Worm (Caenorhabditis elegans) whole organism, L1 larva: Measurements from ENCODE around the gene inx-8.

Experiments used
- C16A3.4 ChIP-seq: fragments of 150-350 bp; optimal IDR thresholded peaks from 2 replicates; lab custom pipeline; 2014; ENCODE audit warnings: missing biosample characterization, missing genetic modification characterization
- C34B4.2 ChIP-seq: sonication (generic microtip); optimal IDR thresholded peaks from 2 replicates; lab custom pipeline; 2017; ENCODE audit warnings: mild to moderate bottlenecking, missing genetic modification characterization, missing compliant biosample characterization
- F16B12.6 ChIP-seq: fragments of 150-350 bp; optimal IDR thresholded peaks from 2 replicates; lab custom pipeline; 2014; ENCODE audit warnings: missing biosample characterization, missing genetic modification characterization
- alr-1 ChIP-seq: fragments of 200-800 bp; sonication (Bioruptor generic); optimal IDR thresholded peaks from 2 replicates; lab custom pipeline; 2018; ENCODE audit warnings: borderline replicate concordance, mild to moderate bottlenecking, missing genetic modification characterization, missing compliant biosample characterization
- aly-2 ChIP-seq: fragments of 150-350 bp; optimal IDR thresholded peaks from 2 replicates; lab custom pipeline; 2014; ENCODE audit warnings: missing biosample characterization, missing genetic modification characterization
- blmp-1 ChIP-seq: fragments of 150-350 bp; optimal IDR thresholded peaks from 2 replicates; lab custom pipeline; 2014; ENCODE audit warnings: missing biosample characterization, missing genetic modification characterization
- ceh-63 ChIP-seq: fragments of 200-800 bp; sonication (Bioruptor generic); optimal IDR thresholded peaks from 2 replicates; lab custom pipeline; 2018; ENCODE audit warnings: mild to moderate bottlenecking, missing genetic modification characterization, missing compliant biosample characterization
- ceh-82 ChIP-seq, 3 experiments: fragments of 150-350 bp in 1 of 3; sonication (generic microtip) in 2 of 3; optimal IDR thresholded peaks; 2 replicates each; lab custom pipeline; 2014 to 2017; ENCODE audit warnings: missing biosample characterization in 3 of 3, missing genetic modification characterization in 3 of 3
- ceh-88 ChIP-seq: fragments of 200-800 bp; sonication (Bioruptor generic); IDR thresholded peaks from 2 replicates; pipeline ENCODE4 v1.3.6; 2022; ENCODE audit warnings: missing genetic modification characterization, missing compliant biosample characterization
- ceh-90 ChIP-seq: sonication (generic microtip); optimal IDR thresholded peaks from 2 replicates; lab custom pipeline; 2016; ENCODE audit warnings: missing genetic modification characterization, missing compliant biosample characterization
- ces-1 ChIP-seq: fragments of 150-350 bp; optimal IDR thresholded peaks from 2 replicates; lab custom pipeline; 2014; ENCODE audit warnings: missing biosample characterization, missing genetic modification reagents, missing genetic modification characterization
- dpl-1 ChIP-seq, 3 experiments: fragments of 150-350 bp in 2 of 3; sonication (generic microtip) in 1 of 3; optimal IDR thresholded peaks; 2 replicates each; lab custom pipeline; 2014 to 2017; ENCODE audit warnings: missing biosample characterization in 3 of 3, missing genetic modification characterization in 3 of 3, missing genetic modification reagents in 3 of 3
- efl-1 ChIP-seq, 4 experiments: fragments of 150-350 bp; optimal IDR thresholded peaks in 3 of 4; peaks in 1 of 4; 1 replicate in 1 of 4; 2 replicates in 3 of 4; lab custom pipeline; 2014; ENCODE audit warnings: missing biosample characterization in 2 of 4, missing genetic modification characterization in 2 of 4, missing genetic modification reagents in 2 of 4
- ets-5 ChIP-seq: fragments of 200-800 bp; sonication (Bioruptor generic); IDR thresholded peaks from 2 replicates; pipeline ENCODE4 v1.3.6; 2022; ENCODE audit warnings: missing genetic modification characterization, missing compliant biosample characterization
- fkh-10 ChIP-seq: sonication (generic microtip); optimal IDR thresholded peaks from 2 replicates; lab custom pipeline; 2017; ENCODE audit warnings: missing biosample characterization, missing genetic modification reagents, missing genetic modification characterization
- fkh-4 ChIP-seq: sonication (generic microtip); optimal IDR thresholded peaks from 2 replicates; lab custom pipeline; 2016; ENCODE audit warnings: missing compliant biosample characterization, missing genetic modification characterization, borderline replicate concordance
- fkh-8 ChIP-seq: sonication (generic microtip); optimal IDR thresholded peaks from 2 replicates; lab custom pipeline; 2016; ENCODE audit warnings: mild to moderate bottlenecking, missing genetic modification characterization, missing compliant biosample characterization
- fos-1 ChIP-seq: fragments of 150-350 bp; optimal IDR thresholded peaks from 2 replicates; lab custom pipeline; 2014; ENCODE audit warnings: missing biosample characterization, missing genetic modification characterization
- hlh-17 ChIP-seq: fragments of 200-800 bp; sonication (Bioruptor generic); optimal IDR thresholded peaks from 2 replicates; lab custom pipeline; 2018; ENCODE audit warnings: missing genetic modification characterization, mild to moderate bottlenecking, missing compliant biosample characterization, moderate library complexity, borderline replicate concordance
- hlh-4 ChIP-seq: sonication (generic microtip); optimal IDR thresholded peaks from 2 replicates; lab custom pipeline; 2016; ENCODE audit warnings: mild to moderate bottlenecking, missing genetic modification characterization, missing compliant biosample characterization
- irx-1 ChIP-seq: sonication (generic microtip); optimal IDR thresholded peaks from 2 replicates; lab custom pipeline; 2016; ENCODE audit warnings: missing genetic modification characterization, missing compliant biosample characterization
- jun-1 ChIP-seq: fragments of 150-350 bp; optimal IDR thresholded peaks from 2 replicates; lab custom pipeline; 2014; ENCODE audit warnings: missing biosample characterization, missing genetic modification reagents, missing genetic modification characterization
- lin-14 ChIP-seq: fragments of 200-800 bp; sonication (Bioruptor generic); optimal IDR thresholded peaks from 2 replicates; lab custom pipeline; 2018; ENCODE audit warnings: mild to moderate bottlenecking, missing genetic modification characterization, moderate library complexity, missing compliant biosample characterization
- lin-35 ChIP-seq, 2 experiments: fragments of 150-350 bp; optimal IDR thresholded peaks; 2 replicates each; lab custom pipeline; 2014; ENCODE audit warnings: missing biosample characterization in 2 of 2, missing genetic modification characterization in 2 of 2, missing genetic modification reagents in 2 of 2
- lir-3 ChIP-seq: sonication (generic microtip); optimal IDR thresholded peaks from 2 replicates; lab custom pipeline; 2016; ENCODE audit warnings: mild to moderate bottlenecking, missing genetic modification characterization, moderate library complexity, missing compliant biosample characterization; ENCODE audit not compliant: poor library complexity
- mab-9 ChIP-seq: fragments of 200-800 bp; sonication (Bioruptor generic); IDR thresholded peaks from 2 replicates; pipeline ENCODE4 v1.3.6; 2022; ENCODE audit warnings: missing genetic modification reagents, missing genetic modification characterization, missing compliant biosample characterization
- mef-2 ChIP-seq: fragments of 150-350 bp; optimal IDR thresholded peaks from 2 replicates; lab custom pipeline; 2014; ENCODE audit warnings: missing biosample characterization, missing genetic modification characterization
- mep-1 ChIP-seq: fragments of 150-350 bp; optimal IDR thresholded peaks from 2 replicates; lab custom pipeline; 2014; ENCODE audit warnings: missing biosample characterization, missing genetic modification characterization
- nhr-20 ChIP-seq: sonication (generic microtip); optimal IDR thresholded peaks from 2 replicates; lab custom pipeline; 2016; ENCODE audit warnings: mild to moderate bottlenecking, missing genetic modification characterization, missing compliant biosample characterization
- nhr-47 ChIP-seq: sonication (generic microtip); optimal IDR thresholded peaks from 2 replicates; lab custom pipeline; 2016; ENCODE audit warnings: mild to moderate bottlenecking, missing genetic modification characterization, moderate library complexity, missing compliant biosample characterization
- nhr-71 ChIP-seq: sonication (generic microtip); optimal IDR thresholded peaks from 2 replicates; lab custom pipeline; 2016; ENCODE audit warnings: mild to moderate bottlenecking, missing genetic modification characterization, moderate library complexity, missing compliant biosample characterization
- nhr-76 ChIP-seq: sonication (generic microtip); optimal IDR thresholded peaks from 2 replicates; lab custom pipeline; 2017; ENCODE audit warnings: missing biosample characterization, missing genetic modification characterization
- nhr-84 ChIP-seq: sonication (generic microtip); optimal IDR thresholded peaks from 2 replicates; lab custom pipeline; 2017; ENCODE audit warnings: missing biosample characterization, missing genetic modification characterization
- nhr-85 ChIP-seq: sonication (generic microtip); peaks from one replicate; lab custom pipeline; 2016; ENCODE audit warnings: missing genetic modification characterization, inconsistent platforms, missing compliant biosample characterization
- nhr-90 ChIP-seq: sonication (generic microtip); optimal IDR thresholded peaks from 2 replicates; lab custom pipeline; 2016; ENCODE audit warnings: mild to moderate bottlenecking, missing genetic modification characterization, missing compliant biosample characterization; ENCODE audit not compliant: poor library complexity
- pag-3 ChIP-seq: sonication (generic microtip); optimal IDR thresholded peaks from 2 replicates; lab custom pipeline; 2017; ENCODE audit warnings: missing genetic modification characterization, mild to moderate bottlenecking, missing compliant biosample characterization, antibody characterized with exemption, borderline replicate concordance; ENCODE audit not compliant: insufficient read depth
- pqm-1 ChIP-seq: sonication (generic microtip); optimal IDR thresholded peaks from 3 replicates; lab custom pipeline; 2017; ENCODE audit warnings: missing biosample characterization, missing genetic modification characterization
- rnt-1 ChIP-seq: sonication (generic microtip); optimal IDR thresholded peaks from 2 replicates; lab custom pipeline; 2016; ENCODE audit warnings: mild to moderate bottlenecking, missing genetic modification characterization, moderate library complexity, missing compliant biosample characterization
- skn-1 ChIP-seq: fragments of 150-350 bp; optimal IDR thresholded peaks from 2 replicates; lab custom pipeline; 2014; ENCODE audit warnings: missing biosample characterization, missing genetic modification characterization
- snpc-4 ChIP-seq: fragments of 150-350 bp; optimal IDR thresholded peaks from 2 replicates; lab custom pipeline; 2014; ENCODE audit warnings: missing biosample characterization, missing genetic modification characterization
- snu-23 ChIP-seq: sonication (generic microtip); optimal IDR thresholded peaks from 2 replicates; lab custom pipeline; 2016; ENCODE audit warnings: missing genetic modification characterization, missing compliant biosample characterization
- sptf-1 ChIP-seq: fragments of 150-350 bp; optimal IDR thresholded peaks from 2 replicates; lab custom pipeline; 2014; ENCODE audit warnings: missing biosample characterization, missing genetic modification characterization
- sup-37 ChIP-seq: fragments of 200-800 bp; sonication (Bioruptor generic); optimal IDR thresholded peaks from 2 replicates; lab custom pipeline; 2018; ENCODE audit warnings: mild to moderate bottlenecking, missing genetic modification characterization, missing compliant biosample characterization
- tbx-2 ChIP-seq: sonication (generic microtip); optimal IDR thresholded peaks from 2 replicates; lab custom pipeline; 2016; ENCODE audit warnings: missing genetic modification characterization, missing compliant biosample characterization
- unc-30 ChIP-seq: sonication (generic microtip); optimal IDR thresholded peaks from 2 replicates; lab custom pipeline; 2017; ENCODE audit warnings: missing biosample characterization, missing genetic modification characterization
- unc-98 ChIP-seq: fragments of 200-800 bp; sonication (Bioruptor generic); IDR thresholded peaks from 2 replicates; pipeline ENCODE4 v1.3.6; 2022; ENCODE audit warnings: missing genetic modification characterization, missing compliant biosample characterization
- vab-15 ChIP-seq: sonication (generic microtip); optimal IDR thresholded peaks from 2 replicates; lab custom pipeline; 2017; ENCODE audit warnings: missing genotype, mild to moderate bottlenecking, missing genetic modification characterization, missing compliant biosample characterization
- zag-1 ChIP-seq: fragments of 150-350 bp; optimal IDR thresholded peaks from 2 replicates; lab custom pipeline; 2014; ENCODE audit warnings: missing biosample characterization, missing genetic modification characterization
- zip-4 ChIP-seq: fragments of 200-800 bp; sonication (Bioruptor generic); optimal IDR thresholded peaks from 2 replicates; lab custom pipeline; 2018; ENCODE audit warnings: mild to moderate bottlenecking, missing genetic modification characterization, moderate library complexity, missing compliant biosample characterization
- ztf-4 ChIP-seq: fragments of 150-350 bp; optimal IDR thresholded peaks from 2 replicates; lab custom pipeline; 2014; ENCODE audit warnings: missing biosample characterization, missing genetic modification characterization

The inx-8 gene

DNA sequence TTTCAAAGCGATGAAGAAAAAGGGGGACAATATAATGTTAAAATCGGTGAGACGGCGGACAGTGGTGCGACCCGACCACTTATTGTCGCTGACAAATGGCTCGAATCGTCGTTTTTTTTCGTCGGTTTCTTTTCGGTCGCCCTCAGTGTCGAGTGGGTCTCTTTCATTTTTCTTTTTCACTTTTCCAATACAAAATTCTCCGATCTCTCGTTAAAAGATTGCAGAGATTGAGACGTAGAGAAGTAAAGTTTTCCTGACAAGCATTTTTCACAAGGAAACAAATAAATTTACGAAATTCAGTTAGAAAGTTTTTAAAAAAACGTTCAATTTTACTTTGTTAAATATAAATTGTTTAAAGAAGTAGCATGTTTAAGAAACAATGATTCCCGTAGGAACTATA, 17.9 kb downstream of the inx-8 start:
- TF ChIP-seq jun-1 (tag; lab: Kevin White, UChicago), result no peak
- TF ChIP-seq sup-37, result no peak
- no peak for TF ChIP-seq ceh-90 (tag; lab: Kevin White, UChicago)
- peak; percentile 59 for TF ChIP-seq nhr-85 (tag; lab: Kevin White, UChicago)
- no peak for TF ChIP-seq efl-1 (optimal IDR thresholded peaks at IDR 0.05; lab: Kevin White, UChicago)
- peak in 1 of 2 experiments; percentile 0 for TF ChIP-seq efl-1 (GFP tag; optimal IDR thresholded peaks at IDR 0.05 in 1 of 2; lab: Kevin White, UChicago)
- no peak for TF ChIP-seq mab-9 (GFP tag; lab: Robert Waterston, UW)
- peak; percentile 38 for TF ChIP-seq rnt-1 (tag; lab: Kevin White, UChicago)
- peak; percentile 68 for TF ChIP-seq blmp-1 (tag; lab: Kevin White, UChicago)
- no peak for TF ChIP-seq ceh-63

DNA sequence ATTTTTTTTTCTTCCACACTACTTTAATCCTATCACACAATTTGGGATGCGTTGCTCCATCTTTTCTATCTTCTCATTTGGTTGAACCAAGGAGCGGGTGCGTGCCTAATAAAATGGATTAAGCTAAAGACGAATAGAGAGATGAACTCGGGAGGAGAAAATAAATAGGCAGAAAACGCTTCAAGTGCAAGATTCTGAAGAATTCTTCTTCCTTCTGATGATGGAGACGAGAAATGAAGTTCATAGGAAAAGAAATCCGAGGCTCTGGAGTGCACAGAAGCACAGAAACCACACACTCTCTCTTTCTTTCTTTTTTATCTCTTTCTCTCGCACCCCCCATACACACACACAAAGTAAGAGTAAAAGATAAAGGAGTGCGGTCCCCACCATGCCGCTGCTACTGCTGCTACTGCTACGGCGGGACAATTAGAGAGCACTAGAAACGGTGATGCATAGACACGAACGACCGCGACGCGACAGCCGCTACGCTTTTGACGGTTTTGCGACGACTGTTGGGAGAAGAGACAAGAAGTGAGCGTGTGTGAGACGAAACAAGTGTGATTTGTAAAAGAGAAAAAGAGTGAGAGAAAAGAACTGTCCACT, 18.5 kb downstream of the inx-8 start:
- TF ChIP-seq dpl-1 (GFP tag; optimal IDR thresholded peaks at IDR 0.05; lab: Kevin White, UChicago) (peak; percentile 34 to 61 (median 48)), nhr-76 (no peak), fkh-4 (tag; lab: Kevin White, UChicago) (no peak), fkh-8 (tag; lab: Kevin White, UChicago) (peak; percentile 29), snpc-4 (tag; lab: Kevin White, UChicago) (peak; percentile 31), sptf-1 (tag; lab: Kevin White, UChicago) (no peak), mep-1 (tag; lab: Kevin White, UChicago) (peak; percentile 80), irx-1 (peak; percentile 25), ets-5 (GFP tag; lab: Robert Waterston, UW) (no peak), ztf-4 (peak; percentile 22), ces-1 (GFP tag; lab: Kevin White, UChicago) (peak; percentile 88), mab-9 (GFP tag; lab: Robert Waterston, UW) (no peak), hlh-4 (tag; lab: Kevin White, UChicago) (no peak), hlh-17 (GFP tag; lab: Kevin White, UChicago) (no peak), tbx-2 (tag; lab: Kevin White, UChicago) (peak; percentile 73), zag-1 (tag; lab: Kevin White, UChicago) (no peak), pqm-1 (tag; lab: Kevin White, UChicago) (no peak), pag-3 (tag; lab: Kevin White, UChicago) (no peak), alr-1 (tag; lab: Kevin White, UChicago) (no peak), lir-3 (tag; lab: Kevin White, UChicago) (peak; percentile 20), nhr-47 (peak; percentile 65), nhr-84 (tag; lab: Kevin White, UChicago) (no peak), C34B4.2 (tag; lab: Kevin White, UChicago) (no peak), fos-1 (tag; lab: Kevin White, UChicago) (no peak), fkh-10 (GFP tag; lab: Kevin White, UChicago) (peak; percentile 61), ceh-82 (tag; optimal IDR thresholded peaks at IDR 0.05; lab: Kevin White, UChicago) (peak; percentile 35 to 86 (median 66)), nhr-71 (tag; lab: Kevin White, UChicago) (peak; percentile 87), lin-35 (GFP tag; optimal IDR thresholded peaks at IDR 0.05; lab: Kevin White, UChicago) (peak; percentile 57 to 82), zip-4 (GFP tag; lab: Kevin White, UChicago) (no peak), snu-23 (GFP tag; lab: Kevin White, UChicago) (peak; percentile 88), unc-30 (no peak), ceh-88 (no peak), lin-14 (peak; percentile 95), C16A3.4 (peak; percentile 76), vab-15 (tag; lab: Kevin White, UChicago) (no peak), unc-98 (GFP tag; lab: Robert Waterston, UW) (no peak), mef-2 (peak; percentile 9), aly-2 (tag; lab: Kevin White, UChicago) (no peak), skn-1 (peak; percentile 60), nhr-90 (tag; lab: Kevin White, UChicago) (peak; percentile 77), nhr-20 (tag; lab: Kevin White, UChicago) (peak; percentile 85), F16B12.6 (tag; lab: Kevin White, UChicago) (no peak)
